Worm (Caenorhabditis elegans) whole organism, L4 larva: Measurements from ENCODE around the gene sri-28.

Source experiments
- D1046.2 ChIP-seq: fragments of 200-800 bp; sonication (Bioruptor generic); IDR thresholded peaks from 2 replicates; pipeline ENCODE4 v1.3.6; 2022; ENCODE audit warnings: missing genetic modification characterization, missing compliant biosample characterization
- F49E8.2 ChIP-seq: sonication (generic microtip); optimal IDR thresholded peaks from 2 replicates; lab custom pipeline; 2016; ENCODE audit warnings: missing compliant biosample characterization, mild to moderate bottlenecking, missing genetic modification characterization, borderline replicate concordance
- R02D3.7 ChIP-seq: fragments of 150-350 bp; sonication (generic microtip); optimal IDR thresholded peaks from 3 replicates; lab custom pipeline; 2014; ENCODE audit warnings: missing biosample characterization, missing genetic modification characterization
- Y48G9A.11 ChIP-seq: fragments of 200-800 bp; sonication (Bioruptor generic); IDR thresholded peaks from 2 replicates; pipeline ENCODE4 v1.3.6; 2022; ENCODE audit warnings: missing genetic modification reagents, missing genetic modification characterization, missing compliant biosample characterization
- Y75B8A.6 ChIP-seq: fragments of 200-800 bp; sonication (Bioruptor generic); IDR thresholded peaks from 2 replicates; pipeline ENCODE4 v1.3.6; 2022; ENCODE audit warnings: missing genetic modification reagents, missing genetic modification characterization, missing compliant biosample characterization
- ZK337.2 ChIP-seq: fragments of 200-800 bp; sonication (Bioruptor generic); IDR thresholded peaks from 2 replicates; pipeline ENCODE4 v1.3.6; 2022; ENCODE audit warnings: missing genetic modification reagents, missing genetic modification characterization, missing compliant biosample characterization
- aha-1 ChIP-seq: fragments of 150-350 bp; peaks from one replicate; lab custom pipeline; 2014; ENCODE audit warnings: missing biosample characterization, missing genetic modification characterization
- attf-4 ChIP-seq: sonication (generic microtip); optimal IDR thresholded peaks from 3 replicates; lab custom pipeline; 2017; ENCODE audit warnings: missing biosample characterization, missing genetic modification characterization
- ceh-44 ChIP-seq: fragments of 200-800 bp; sonication (Bioruptor generic); IDR thresholded peaks from 2 replicates; pipeline ENCODE4 v1.3.6; 2022; ENCODE audit warnings: missing genetic modification reagents, missing genetic modification characterization, missing compliant biosample characterization
- ces-1 ChIP-seq: fragments of 150-350 bp; sonication (generic microtip); optimal IDR thresholded peaks from 4 replicates; lab custom pipeline; 2014; ENCODE audit warnings: missing biosample characterization, missing genetic modification reagents, missing genetic modification characterization
- daf-19 ChIP-seq: fragments of 200-800 bp; sonication (Bioruptor generic); conservative IDR thresholded peaks from 2 replicates; pipeline ENCODE4 v1.3.6; 2022; ENCODE audit warnings: missing genetic modification characterization, missing compliant biosample characterization
- daf-8 ChIP-seq: fragments of 200-800 bp; sonication (Bioruptor generic); IDR thresholded peaks from 2 replicates; pipeline ENCODE4 v1.3.6; 2022; ENCODE audit warnings: missing genetic modification characterization, missing compliant biosample characterization
- dmd-6 ChIP-seq: fragments of 200-800 bp; sonication (Bioruptor generic); IDR thresholded peaks from 2 replicates; pipeline ENCODE4 v1.3.6; 2022; ENCODE audit warnings: missing genetic modification reagents, missing genetic modification characterization, missing compliant biosample characterization
- dmd-9 ChIP-seq: fragments of 200-800 bp; sonication (Bioruptor generic); IDR thresholded peaks from 2 replicates; pipeline ENCODE4 v1.3.6; 2022; ENCODE audit warnings: missing genetic modification reagents, missing genetic modification characterization, missing compliant biosample characterization
- egl-27 ChIP-seq: sonication (generic microtip); optimal IDR thresholded peaks from 3 replicates; lab custom pipeline; 2017; ENCODE audit warnings: missing biosample characterization, missing genetic modification reagents, missing genetic modification characterization
- gei-8 ChIP-seq: fragments of 200-800 bp; sonication (Bioruptor generic); optimal IDR thresholded peaks from 2 replicates; lab custom pipeline; 2018; ENCODE audit warnings: mild to moderate bottlenecking, missing genetic modification characterization, missing compliant biosample characterization
- hlh-30 ChIP-seq: sonication (generic microtip); optimal IDR thresholded peaks from 2 replicates; lab custom pipeline; 2017; ENCODE audit warnings: antibody characterized with exemption, mild to moderate bottlenecking, missing genetic modification characterization, missing compliant biosample characterization; ENCODE audit not compliant: insufficient read depth
- hmg-1.1 ChIP-seq: fragments of 200-800 bp; sonication (Bioruptor generic); IDR thresholded peaks from 2 replicates; pipeline ENCODE4 v1.3.6; 2022; ENCODE audit warnings: missing genetic modification reagents, missing genetic modification characterization, missing compliant biosample characterization
- lim-7 ChIP-seq: fragments of 200-800 bp; sonication (Bioruptor generic); IDR thresholded peaks from 2 replicates; pipeline ENCODE4 v1.3.6; 2022; ENCODE audit warnings: missing genetic modification characterization, missing compliant biosample characterization
- lin-1 ChIP-seq: fragments of 200-800 bp; sonication (Bioruptor generic); IDR thresholded peaks from 2 replicates; pipeline ENCODE4 v1.3.6; 2022; ENCODE audit warnings: missing genetic modification reagents, missing genetic modification characterization, missing compliant biosample characterization
- lin-13 ChIP-seq: fragments of 150-350 bp; optimal IDR thresholded peaks from 2 replicates; lab custom pipeline; 2014; ENCODE audit warnings: missing biosample characterization, missing genetic modification reagents, missing genetic modification characterization
- lin-38 ChIP-seq: fragments of 200-800 bp; sonication (Bioruptor generic); IDR thresholded peaks from 2 replicates; pipeline ENCODE4 v1.3.6; 2022; ENCODE audit warnings: missing genetic modification reagents, missing genetic modification characterization, missing compliant biosample characterization
- lin-39 ChIP-seq: fragments of 150-350 bp; optimal IDR thresholded peaks from 2 replicates; lab custom pipeline; 2014; ENCODE audit warnings: missing biosample characterization, missing genetic modification reagents, missing genetic modification characterization
- madf-9 ChIP-seq: fragments of 200-800 bp; sonication (Bioruptor generic); conservative IDR thresholded peaks from 2 replicates; pipeline ENCODE4 v1.3.6; 2022; ENCODE audit warnings: missing genetic modification reagents, missing genetic modification characterization, missing compliant biosample characterization
- mdl-1 ChIP-seq, 2 experiments: fragments of 150-350 bp in 1 of 2; sonication (generic microtip) in 1 of 2; optimal IDR thresholded peaks; 2 replicates each; lab custom pipeline; 2014 to 2017; ENCODE audit warnings: missing biosample characterization in 2 of 2, missing genetic modification characterization in 2 of 2
- mdt-29 ChIP-seq: fragments of 200-800 bp; sonication (Bioruptor generic); IDR thresholded peaks from 2 replicates; pipeline ENCODE4 v1.3.6; 2022; ENCODE audit warnings: missing genetic modification reagents, missing genetic modification characterization, missing compliant biosample characterization
- mep-1 ChIP-seq: fragments of 150-350 bp; sonication (generic microtip); optimal IDR thresholded peaks from 3 replicates; lab custom pipeline; 2014; ENCODE audit warnings: missing biosample characterization, missing genetic modification characterization
- mes-2 ChIP-seq: sonication (generic microtip); optimal IDR thresholded peaks from 2 replicates; lab custom pipeline; 2016; ENCODE audit warnings: missing genotype, mild to moderate bottlenecking, missing genetic modification characterization, missing compliant biosample characterization; ENCODE audit not compliant: poor library complexity, severe bottlenecking
- mxl-2 ChIP-seq: fragments of 200-800 bp; sonication (Bioruptor generic); conservative IDR thresholded peaks from 2 replicates; pipeline ENCODE4 v1.3.6; 2022; ENCODE audit warnings: missing genetic modification reagents, missing genetic modification characterization, missing compliant biosample characterization
- mxl-3 ChIP-seq: fragments of 200-800 bp; sonication (Bioruptor generic); optimal IDR thresholded peaks from 2 replicates; lab custom pipeline; 2018; ENCODE audit warnings: mild to moderate bottlenecking, missing genetic modification characterization, missing compliant biosample characterization
- nhr-10 ChIP-seq: fragments of 150-350 bp; optimal IDR thresholded peaks from 2 replicates; lab custom pipeline; 2014; ENCODE audit warnings: missing biosample characterization, missing genetic modification characterization
- nhr-102 ChIP-seq: sonication (generic microtip); optimal IDR thresholded peaks from 2 replicates; lab custom pipeline; 2016; ENCODE audit warnings: mild to moderate bottlenecking, missing genetic modification characterization, moderate library complexity, missing compliant biosample characterization
- nhr-11 ChIP-seq: fragments of 150-350 bp; optimal IDR thresholded peaks from 2 replicates; lab custom pipeline; 2014; ENCODE audit warnings: missing biosample characterization, missing genetic modification characterization
- nhr-111 ChIP-seq: fragments of 200-800 bp; sonication (Bioruptor generic); optimal IDR thresholded peaks from 2 replicates; lab custom pipeline; 2018; ENCODE audit warnings: mild to moderate bottlenecking, missing genetic modification characterization, missing compliant biosample characterization
- php-3 ChIP-seq: fragments of 200-800 bp; sonication (Bioruptor generic); IDR thresholded peaks from 2 replicates; pipeline ENCODE4 v1.3.6; 2022; ENCODE audit warnings: missing genetic modification reagents, missing genetic modification characterization, missing compliant biosample characterization
- pqm-1 ChIP-seq: sonication (generic microtip); optimal IDR thresholded peaks from 2 replicates; lab custom pipeline; 2017; ENCODE audit warnings: missing biosample characterization, missing genetic modification characterization
- set-16 ChIP-seq: fragments of 200-800 bp; sonication (Bioruptor generic); IDR thresholded peaks from 2 replicates; pipeline ENCODE4 v1.3.6; 2022; ENCODE audit warnings: missing genetic modification reagents, missing genetic modification characterization, missing compliant biosample characterization
- spr-1 ChIP-seq: sonication (generic microtip); optimal IDR thresholded peaks from 2 replicates; lab custom pipeline; 2016; ENCODE audit warnings: mild to moderate bottlenecking, missing genetic modification characterization, missing compliant biosample characterization
- spr-3 ChIP-seq: fragments of 200-800 bp; sonication (Bioruptor generic); optimal IDR thresholded peaks from 2 replicates; lab custom pipeline; 2018; ENCODE audit warnings: mild to moderate bottlenecking, missing genetic modification characterization, missing compliant biosample characterization
- tag-97 ChIP-seq: fragments of 200-800 bp; sonication (Bioruptor generic); IDR thresholded peaks from 2 replicates; pipeline ENCODE4 v1.3.6; 2022; ENCODE audit warnings: missing genetic modification characterization, missing compliant biosample characterization
- tra-1 ChIP-seq: fragments of 200-800 bp; sonication (Bioruptor generic); IDR thresholded peaks from 2 replicates; pipeline ENCODE4 v1.3.6; 2022; ENCODE audit warnings: missing genetic modification reagents, missing genetic modification characterization, missing compliant biosample characterization
- unc-39 ChIP-seq: sonication (generic microtip); optimal IDR thresholded peaks from 2 replicates; lab custom pipeline; 2017; ENCODE audit warnings: missing biosample characterization, missing genetic modification characterization

sri-28 gene

DNA sequence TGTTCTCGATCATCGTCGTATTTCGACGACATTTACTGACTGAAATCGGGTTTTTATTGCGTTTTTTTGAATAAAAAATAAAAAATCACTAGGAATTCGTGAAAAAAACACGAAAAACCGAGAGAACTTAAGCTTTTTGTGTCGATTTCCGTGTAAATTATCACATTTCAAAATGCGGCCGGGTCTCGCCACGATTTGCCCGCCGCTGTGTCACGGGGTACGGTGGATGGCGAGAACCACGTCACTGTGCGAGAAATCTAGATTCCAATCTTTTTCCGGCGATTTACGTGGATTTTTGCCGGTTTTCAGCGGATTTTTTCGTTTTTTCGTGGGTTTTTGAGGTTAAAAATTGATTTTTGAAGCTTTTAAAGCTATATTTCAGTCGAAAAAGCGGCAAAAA, 28.4 kb downstream of the sri-28 start, which contains the start of gene Y25C1A.8 (continued):
- TF ChIP-seq nhr-11 (tag; lab: Kevin White, UChicago) (peak; percentile 80), nhr-111 (GFP tag; lab: Kevin White, UChicago) (no peak), gei-8 (GFP tag; lab: Kevin White, UChicago) (peak; percentile 38), ceh-44 (0 out of 2 replicates have a peak, but pooled peaks have one; percentile 17), mdt-29 (GFP tag; lab: Robert Waterston, UW) (peak; percentile 45; the same call in 1 of the 2 replicates), unc-39 (no peak), dmd-9 (GFP tag; lab: Robert Waterston, UW) (peak; percentile 71), nhr-10 (tag; lab: Kevin White, UChicago) (peak; percentile 2), spr-3 (GFP tag; lab: Kevin White, UChicago) (peak; percentile 94), spr-1 (tag; lab: Kevin White, UChicago) (peak; percentile 92), lim-7 (GFP tag; lab: Robert Waterston, UW) (0 out of 2 replicates have a peak, but pooled peaks have one; percentile 46), daf-8 (GFP tag; lab: Robert Waterston, UW) (no peak), R02D3.7 (tag; lab: Kevin White, UChicago) (no peak), lin-1 (GFP tag; lab: Robert Waterston, UW) (peak; percentile 89), lin-38 (GFP tag; lab: Robert Waterston, UW) (peak; percentile 89), ces-1 (peak; percentile 28), madf-9 (peak; percentile 81), daf-19 (GFP tag; lab: Robert Waterston, UW) (no peak), D1046.2 (GFP tag; lab: Robert Waterston, UW) (no peak), hmg-1.1 (GFP tag; lab: Robert Waterston, UW) (peak; percentile 95), nhr-102 (tag; lab: Kevin White, UChicago) (peak; percentile 94), mdl-1 (tag; optimal IDR thresholded peaks at IDR 0.05; lab: Kevin White, UChicago) (peak in 1 of 2 experiments; percentile 69), hlh-30 (tag; lab: Kevin White, UChicago) (peak; percentile 92), aha-1 (tag; lab: Kevin White, UChicago) (peak; percentile 99)

DNA sequence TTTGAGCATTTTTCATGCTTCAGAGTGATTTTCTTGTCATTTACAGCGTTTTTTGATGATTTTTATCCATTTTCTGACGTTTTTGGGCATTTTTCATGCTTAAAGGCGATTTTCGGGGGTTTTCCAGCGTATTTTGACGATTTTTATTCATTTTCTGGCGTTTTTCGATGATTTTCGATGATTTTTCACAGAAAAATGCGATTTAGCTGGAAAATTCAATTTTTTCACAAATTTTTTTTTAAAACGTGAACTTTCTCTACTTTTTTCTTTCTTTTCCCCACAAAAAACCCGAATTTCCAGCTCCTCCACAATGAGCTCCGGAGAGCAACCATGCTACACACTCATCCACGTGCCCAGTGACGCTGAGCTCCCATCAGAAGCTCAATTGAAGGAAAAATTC, 30.0 kb downstream of the sri-28 start, which contains the start of gene copb-1:
Gene copb-1, plus strand, starts transcription at position 301 of the 400 bp plus-strand sequence.
- TF ChIP-seq F49E8.2 (tag; lab: Kevin White, UChicago) (no peak), attf-4 (tag; lab: Kevin White, UChicago) (no peak), Y75B8A.6 (0 out of 2 replicates have a peak, but pooled peaks have one; percentile 42)

DNA sequence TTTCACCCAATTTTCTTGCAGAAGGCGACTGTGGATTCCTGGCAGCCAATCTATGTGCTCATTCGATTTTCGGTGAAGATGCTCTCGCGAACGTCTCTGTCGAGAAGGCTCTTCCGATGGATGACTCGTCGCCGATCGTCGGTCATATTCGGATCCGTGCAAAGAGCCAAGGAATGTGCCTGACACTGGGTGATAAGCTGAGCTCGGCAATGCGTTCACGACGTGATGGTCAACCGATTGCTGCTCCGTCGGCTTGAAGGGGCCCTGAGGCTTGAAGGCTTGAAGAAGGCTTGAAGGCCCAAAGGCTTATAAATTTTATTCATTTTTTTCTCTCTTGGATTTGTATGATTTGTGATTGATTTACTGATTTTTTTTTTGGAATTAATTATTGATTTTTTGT, 38.7 kb downstream of the sri-28 start:
- TF ChIP-seq set-16 (GFP tag; lab: Robert Waterston, UW) (peak; percentile 51), lin-39 (tag; lab: Kevin White, UChicago) (no peak)

DNA sequence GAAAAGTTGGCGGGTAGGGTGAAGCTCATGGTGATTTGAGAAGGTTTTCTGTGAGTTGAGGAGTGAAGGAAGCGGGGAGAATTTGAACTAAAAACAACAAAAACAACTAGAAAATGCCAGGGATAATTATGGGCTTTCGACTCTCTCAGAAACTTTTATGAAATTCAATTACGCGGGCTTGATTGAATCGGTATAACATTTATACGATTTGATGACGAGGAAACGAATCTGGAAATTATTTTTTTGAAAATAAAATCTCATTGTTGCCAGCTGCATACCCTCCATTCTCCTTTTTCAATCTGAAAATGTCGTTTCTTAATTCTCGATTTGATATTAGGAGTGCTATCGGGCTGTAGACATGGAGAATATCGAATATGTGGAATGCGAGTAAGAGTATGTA, 42.8 kb downstream of the sri-28 start, which contains the start of gene srg-21:
Gene srg-21, minus strand, starts transcription at position 101 of the 400 bp plus-strand sequence.
- TF ChIP-seq pqm-1 (tag; lab: Kevin White, UChicago), result no peak
- TF ChIP-seq egl-27 (tag; lab: Kevin White, UChicago), result no peak
- no peak for TF ChIP-seq daf-8 (GFP tag; lab: Robert Waterston, UW)
- no peak for TF ChIP-seq ceh-44

DNA sequence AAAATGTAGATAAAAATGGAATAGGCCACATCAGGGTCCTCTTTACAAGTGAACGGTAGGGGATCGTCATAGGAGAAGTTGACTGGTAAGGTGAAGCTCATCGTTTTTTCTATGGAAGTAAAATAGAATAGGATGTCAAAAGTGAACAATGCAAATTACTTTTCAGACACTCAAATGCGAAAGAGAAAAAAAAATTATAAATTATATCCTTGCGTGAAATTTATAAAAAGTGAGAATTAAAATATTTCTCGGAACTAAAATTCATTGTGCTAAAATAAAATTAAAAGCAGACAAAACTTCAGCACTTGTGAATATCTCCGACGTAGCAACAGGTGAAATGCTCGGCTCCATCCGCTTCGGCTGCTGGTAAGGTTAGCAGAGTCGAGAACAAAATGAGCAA, 44.9 kb downstream of the sri-28 start, which contains the start of gene srg-22:
Gene srg-22, minus strand, starts transcription at position 101 of the 400 bp plus-strand sequence.
- TF ChIP-seq mxl-2 (GFP tag; lab: Robert Waterston, UW) (no peak), tra-1 (GFP tag; lab: Robert Waterston, UW) (no peak), lin-13 (GFP tag; lab: Kevin White, UChicago) (no peak), mep-1 (tag; lab: Kevin White, UChicago) (no peak), tag-97 (GFP tag; lab: Robert Waterston, UW) (no peak), mes-2 (tag; lab: Kevin White, UChicago) (no peak), php-3 (GFP tag; lab: Robert Waterston, UW) (no peak), dmd-6 (GFP tag; lab: Robert Waterston, UW) (no peak), Y48G9A.11 (GFP tag; lab: Robert Waterston, UW) (no peak), mxl-3 (GFP tag; lab: Kevin White, UChicago) (no peak), ceh-44 (no peak), ZK337.2 (GFP tag; lab: Robert Waterston, UW) (no peak)
